Fruit fly (Drosophila melanogaster) whole organism, embryonic: ENCODE measurements around the gene Ssadh.

Experiments used
- Ada2b ChIP-seq: fragments of 200-800 bp; sonication (Bioruptor generic); IDR thresholded peaks from 2 replicates; pipeline ENCODE4 v1.3.6; 2022; ENCODE audit warnings: missing biosample characterization, missing genetic modification characterization
- Atf3 ChIP-seq: fragments of 200-800 bp; sonication (Bioruptor generic); optimal IDR thresholded peaks from 3 replicates; lab custom pipeline; 2016; ENCODE audit warnings: missing biosample characterization, missing genetic modification characterization
- C15 ChIP-seq: fragments of 200-800 bp; sonication (Bioruptor generic); IDR thresholded peaks from 3 replicates; pipeline ENCODE4 v1.3.6; 2022; ENCODE audit warnings: missing biosample characterization, missing genetic modification characterization
- CG11247 ChIP-seq: fragments of 200-800 bp; sonication (Bioruptor generic); IDR thresholded peaks from 2 replicates; pipeline ENCODE4 v1.3.6; 2022; ENCODE audit warnings: missing biosample characterization, missing genetic modification characterization
- CG11560 ChIP-seq: fragments of 200-800 bp; sonication (Bioruptor generic); IDR thresholded peaks from 3 replicates; pipeline ENCODE4 v1.3.6; 2022; ENCODE audit warnings: missing biosample characterization, missing genetic modification characterization
- CG11696 ChIP-seq: fragments of 200-800 bp; sonication (Bioruptor generic); IDR thresholded peaks from 2 replicates; pipeline ENCODE4 v1.3.6; 2022; ENCODE audit warnings: missing biosample characterization, missing genetic modification characterization
- CG12744 ChIP-seq: fragments of 200-800 bp; sonication (Bioruptor generic); optimal IDR thresholded peaks from 2 replicates; lab custom pipeline; 2016; ENCODE audit warnings: missing biosample characterization, missing genetic modification characterization
- CG13296 ChIP-seq: fragments of 200-800 bp; sonication (Bioruptor generic); optimal IDR thresholded peaks from 3 replicates; lab custom pipeline; 2018; ENCODE audit warnings: missing biosample characterization, mild to moderate bottlenecking, missing genetic modification characterization
- CG14710 ChIP-seq: fragments of 200-800 bp; sonication (Bioruptor generic); optimal IDR thresholded peaks from 3 replicates; lab custom pipeline; 2019; ENCODE audit warnings: missing biosample characterization, mild to moderate bottlenecking, missing genetic modification characterization, moderate library complexity
- CG15269 ChIP-seq: fragments of 200-800 bp; sonication (Bioruptor generic); optimal IDR thresholded peaks from 2 replicates; lab custom pipeline; 2018; ENCODE audit warnings: missing biosample characterization, mild to moderate bottlenecking, missing genetic modification characterization, moderate library complexity
- CG15696 ChIP-seq: fragments of 200-800 bp; sonication (Bioruptor generic); optimal IDR thresholded peaks from 2 replicates; lab custom pipeline; 2019; ENCODE audit warnings: missing biosample characterization, mild to moderate bottlenecking, missing genetic modification characterization, moderate library complexity
- CG16815 ChIP-seq: fragments of 200-800 bp; sonication (Bioruptor generic); optimal IDR thresholded peaks from 3 replicates; lab custom pipeline; 2017; ENCODE audit warnings: missing biosample characterization, mild to moderate bottlenecking, missing genetic modification characterization
- CG17186 ChIP-seq: fragments of 200-800 bp; sonication (Bioruptor generic); optimal IDR thresholded peaks from 3 replicates; lab custom pipeline; 2017; ENCODE audit warnings: missing biosample characterization, missing genetic modification reagents, missing genetic modification characterization
- CG18619 ChIP-seq: fragments of 200-800 bp; sonication (Bioruptor generic); optimal IDR thresholded peaks from 3 replicates; lab custom pipeline; 2017; ENCODE audit warnings: missing biosample characterization, mild to moderate bottlenecking, missing genetic modification characterization
- CG2712 ChIP-seq: fragments of 200-800 bp; optimal IDR thresholded peaks from 3 replicates; lab custom pipeline; 2019; ENCODE audit warnings: missing biosample characterization, mild to moderate bottlenecking, missing genetic modification characterization, moderate library complexity
- CG30403 ChIP-seq: fragments of 200-800 bp; sonication (Bioruptor generic); optimal IDR thresholded peaks from 3 replicates; lab custom pipeline; 2016; ENCODE audit warnings: missing biosample characterization, missing genetic modification characterization
- CG31441 ChIP-seq: fragments of 200-800 bp; sonication (Bioruptor generic); IDR thresholded peaks from 2 replicates; pipeline ENCODE4 v1.3.6; 2022; ENCODE audit warnings: missing biosample characterization, missing genetic modification characterization
- CG4820 ChIP-seq: fragments of 200-800 bp; sonication (Bioruptor generic); optimal IDR thresholded peaks from 3 replicates; lab custom pipeline; 2016; ENCODE audit warnings: missing biosample characterization, missing genetic modification characterization
- CG6654 ChIP-seq: fragments of 200-800 bp; sonication (Bioruptor generic); optimal IDR thresholded peaks from 2 replicates; lab custom pipeline; 2017; ENCODE audit warnings: missing biosample characterization, mild to moderate bottlenecking, missing genetic modification characterization
- CG6683 ChIP-seq: fragments of 200-800 bp; sonication (Bioruptor generic); optimal IDR thresholded peaks from 2 replicates; lab custom pipeline; 2017; ENCODE audit warnings: missing biosample characterization, mild to moderate bottlenecking, missing genetic modification characterization, missing genetic modification reagents
- CG6854 ChIP-seq: fragments of 200-800 bp; sonication (Bioruptor generic); optimal IDR thresholded peaks from 3 replicates; lab custom pipeline; 2017; ENCODE audit warnings: missing biosample characterization, mild to moderate bottlenecking, missing genetic modification characterization
- CG7372 ChIP-seq: fragments of 200-800 bp; sonication (Bioruptor generic); IDR thresholded peaks from 2 replicates; pipeline ENCODE4 v1.3.6; 2022; ENCODE audit warnings: missing biosample characterization, missing genetic modification characterization
- CG9437 ChIP-seq: fragments of 200-800 bp; sonication (Bioruptor generic); optimal IDR thresholded peaks from 2 replicates; lab custom pipeline; 2018; ENCODE audit warnings: missing biosample characterization, mild to moderate bottlenecking, missing genetic modification characterization
- CG9797 ChIP-seq: fragments of 200-800 bp; sonication (Bioruptor generic); optimal IDR thresholded peaks from 3 replicates; lab custom pipeline; 2018; ENCODE audit warnings: missing biosample characterization, mild to moderate bottlenecking, missing genetic modification characterization
- CG9817 ChIP-seq: fragments of 200-800 bp; sonication (Bioruptor generic); optimal IDR thresholded peaks from 2 replicates; lab custom pipeline; 2018; ENCODE audit warnings: missing biosample characterization, mild to moderate bottlenecking, missing genetic modification characterization, moderate library complexity
- D19B ChIP-seq: fragments of 200-800 bp; sonication (Bioruptor generic); optimal IDR thresholded peaks from 2 replicates; lab custom pipeline; 2017; ENCODE audit warnings: missing biosample characterization, mild to moderate bottlenecking, missing genetic modification characterization
- Ets65A ChIP-seq: fragments of 200-800 bp; sonication (Bioruptor generic); peaks from one replicate; lab custom pipeline; 2016; ENCODE audit warnings: missing biosample characterization, missing genetic modification characterization
- H2.0 ChIP-seq: fragments of 200-800 bp; sonication (Bioruptor generic); IDR thresholded peaks from 2 replicates; pipeline ENCODE4 v1.3.6; 2022; ENCODE audit warnings: missing biosample characterization, missing genetic modification characterization
- HHEX ChIP-seq: fragments of 200-800 bp; sonication (Bioruptor generic); optimal IDR thresholded peaks from 3 replicates; lab custom pipeline; 2017; ENCODE audit warnings: missing biosample characterization, mild to moderate bottlenecking, missing genetic modification characterization, missing genetic modification reagents
- Hmx ChIP-seq: fragments of 200-800 bp; sonication (Bioruptor generic); optimal IDR thresholded peaks from 2 replicates; lab custom pipeline; 2016; ENCODE audit warnings: missing biosample characterization, missing genetic modification characterization
- al ChIP-seq: fragments of 200-800 bp; sonication (Bioruptor generic); IDR thresholded peaks from 2 replicates; pipeline ENCODE4 v1.3.6; 2022; ENCODE audit warnings: missing biosample characterization, missing genetic modification characterization
- bcd ChIP-seq: fragments of 200-800 bp; sonication (Bioruptor generic); optimal IDR thresholded peaks from 2 replicates; lab custom pipeline; 2017; ENCODE audit warnings: missing biosample characterization, mild to moderate bottlenecking, missing genetic modification characterization
- crc ChIP-seq: fragments of 200-800 bp; sonication (Bioruptor generic); optimal IDR thresholded peaks from 2 replicates; lab custom pipeline; 2016; ENCODE audit warnings: missing biosample characterization, missing genetic modification characterization
- dimm ChIP-seq: fragments of 200-800 bp; sonication (Bioruptor generic); IDR thresholded peaks from 2 replicates; pipeline ENCODE4 v1.3.6; 2022; ENCODE audit warnings: missing biosample characterization, missing genetic modification characterization
- emc ChIP-seq: fragments of 200-800 bp; sonication (Bioruptor generic); optimal IDR thresholded peaks from 2 replicates; lab custom pipeline; 2016; ENCODE audit warnings: missing biosample characterization, missing genetic modification characterization
- en ChIP-seq: fragments of 200-800 bp; sonication (Bioruptor generic); optimal IDR thresholded peaks from 2 replicates; lab custom pipeline; 2016; ENCODE audit warnings: missing biosample characterization, missing genetic modification characterization
- exex ChIP-seq: fragments of 200-800 bp; sonication (Bioruptor generic); optimal IDR thresholded peaks from 4 replicates; lab custom pipeline; 2018; ENCODE audit warnings: missing biosample characterization, mild to moderate bottlenecking, missing genetic modification characterization, moderate library complexity
- gro ChIP-seq: fragments of 200-800 bp; sonication (Bioruptor generic); optimal IDR thresholded peaks from 2 replicates; lab custom pipeline; 2016; ENCODE audit warnings: missing biosample characterization, missing genetic modification characterization
- gsb ChIP-seq: fragments of 200-800 bp; sonication (Bioruptor generic); IDR thresholded peaks from 2 replicates; pipeline ENCODE4 v1.3.6; 2022; ENCODE audit warnings: missing biosample characterization, missing genetic modification characterization
- h ChIP-seq: fragments of >200 bp; optimal IDR thresholded peaks from 2 replicates; lab custom pipeline; 2017
- lab ChIP-seq: fragments of 200-800 bp; sonication (Bioruptor generic); optimal IDR thresholded peaks from 3 replicates; lab custom pipeline; 2017; ENCODE audit warnings: missing biosample characterization, missing genetic modification characterization, mild to moderate bottlenecking, moderate library complexity, missing genetic modification reagents
- onecut ChIP-seq: fragments of 200-800 bp; sonication (Bioruptor generic); IDR thresholded peaks from 2 replicates; pipeline ENCODE4 v1.3.6; 2022; ENCODE audit warnings: missing biosample characterization, missing genetic modification characterization
- org-1 ChIP-seq: fragments of 200-800 bp; sonication (Bioruptor generic); optimal IDR thresholded peaks from 2 replicates; lab custom pipeline; 2017; ENCODE audit warnings: missing biosample characterization, missing genetic modification characterization
- pan ChIP-seq, 4 experiments: fragments of >200 bp in 3 of 4; fragments of 200-800 bp in 1 of 4; sonication (Bioruptor generic) in 1 of 4; optimal IDR thresholded peaks in 3 of 4; IDR thresholded peaks in 1 of 4; 2 replicates each; pipeline versions ENCODE4 v1.3.6 to Lab custom; 2017 to 2022; ENCODE audit warnings: missing biosample characterization in 2 of 4, missing genetic modification characterization in 2 of 4, mixed read lengths in 1 of 4
- pb ChIP-seq: fragments of 200-800 bp; sonication (Bioruptor generic); optimal IDR thresholded peaks from 3 replicates; lab custom pipeline; 2016; ENCODE audit warnings: missing biosample characterization, missing genetic modification characterization
- pfk ChIP-seq: fragments of 200-800 bp; sonication (Bioruptor generic); optimal IDR thresholded peaks from 2 replicates; lab custom pipeline; 2018; ENCODE audit warnings: missing biosample characterization, mild to moderate bottlenecking, missing genetic modification characterization, moderate library complexity
- phol ChIP-seq: fragments of 200-800 bp; sonication (Bioruptor generic); optimal IDR thresholded peaks from 3 replicates; lab custom pipeline; 2018; ENCODE audit warnings: missing biosample characterization, mild to moderate bottlenecking, missing genetic modification characterization, moderate library complexity
- seq ChIP-seq: fragments of 200-800 bp; sonication (Bioruptor generic); IDR thresholded peaks from 2 replicates; pipeline ENCODE4 v1.3.6; 2022; ENCODE audit warnings: missing biosample characterization, missing genetic modification characterization
- sisA ChIP-seq: fragments of 200-800 bp; sonication (Bioruptor generic); IDR thresholded peaks from 2 replicates; pipeline ENCODE4 v1.3.6; 2022; ENCODE audit warnings: missing biosample characterization, missing genetic modification characterization
- tgo ChIP-seq: fragments of 200-800 bp; sonication (Bioruptor generic); IDR thresholded peaks from 3 replicates; pipeline ENCODE4 v1.3.6; 2022; ENCODE audit warnings: missing biosample characterization, missing genetic modification characterization
- tll ChIP-seq, 2 experiments: fragments of 200-800 bp in 1 of 2; fragments of >200 bp in 1 of 2; sonication (Bioruptor generic) in 1 of 2; optimal IDR thresholded peaks; 2 replicates each; lab custom pipeline; 2017 to 2019; ENCODE audit warnings: missing biosample characterization in 2 of 2, missing genetic modification characterization in 2 of 2, mild to moderate bottlenecking in 1 of 2, moderate library complexity in 1 of 2
- wdn ChIP-seq: fragments of 200-800 bp; sonication (Bioruptor generic); IDR thresholded peaks from 2 replicates; pipeline ENCODE4 v1.3.6; 2022; ENCODE audit warnings: missing biosample characterization, missing genetic modification characterization

The Ssadh gene

DNA sequence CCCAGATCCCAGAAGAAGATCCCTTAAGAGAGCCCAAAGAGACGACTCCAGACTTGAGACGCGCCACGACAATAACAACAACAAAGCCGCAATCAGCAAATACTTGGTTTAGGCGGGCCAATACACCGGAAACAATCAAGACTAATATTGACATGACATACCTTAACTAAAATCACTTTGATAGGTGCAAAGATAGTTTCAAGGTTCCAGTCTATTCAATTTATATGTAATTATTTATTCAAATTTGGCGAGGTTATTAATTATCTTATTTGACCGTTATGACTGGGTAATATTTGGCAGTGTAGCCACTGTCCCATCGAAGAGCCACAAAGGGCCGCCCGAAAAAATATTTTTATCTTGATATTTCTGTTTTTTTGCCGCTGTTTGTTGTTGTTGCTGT, 13.7 kb upstream of the Ssadh start (continued):
- TF ChIP-seq Ets65A (GFP tag; lab: Kevin White, UChicago) (peak; percentile 55), lab (peak; percentile 38), CG6683 (GFP tag; lab: Kevin White, UChicago) (no peak), CG11696 (GFP tag; lab: Robert Waterston, UW) (no peak), Ada2b (GFP tag; lab: Robert Waterston, UW) (peak; percentile 65; the same call in 1 of the 2 replicates), Hmx (GFP tag; lab: Kevin White, UChicago) (no peak), CG12744 (GFP tag; lab: Kevin White, UChicago) (peak; percentile 6), tgo (GFP tag; lab: Robert Waterston, UW) (peak; percentile 40; the same call in 1 of the 3 replicates), al (GFP tag; lab: Robert Waterston, UW) (no peak), CG16815 (GFP tag; lab: Kevin White, UChicago) (peak; percentile 45), h (no peak), CG14710 (peak; percentile 60), onecut (0 out of 2 replicates have a peak, but pooled peaks have one; percentile 18), CG31441 (GFP tag; lab: Robert Waterston, UW) (peak; percentile 61), CG15269 (peak; percentile 42), CG18619 (GFP tag; lab: Kevin White, UChicago) (peak; percentile 33), CG17186 (no peak), D19B (GFP tag; lab: Kevin White, UChicago) (no peak), pan (optimal IDR thresholded peaks at IDR 0.05; lab: Kevin White, UChicago) (no peak), pan (GFP tag; optimal IDR thresholded peaks at IDR 0.05 in 1 of 2, IDR thresholded peaks at IDR 0.05 in 1 of 2) (peak in 1 of 2 experiments; percentile 59), org-1 (peak; percentile 35), CG9797 (GFP tag; lab: Kevin White, UChicago) (no peak), CG6854 (no peak), seq (GFP tag; lab: Robert Waterston, UW) (no peak), C15 (no peak), wdn (GFP tag; lab: Robert Waterston, UW) (no peak), CG6654 (GFP tag; lab: Kevin White, UChicago) (no peak), CG2712 (tag; lab: Kevin White, UChicago) (peak; percentile 75), pb (no peak), gsb (GFP tag; lab: Robert Waterston, UW) (no peak), CG15696 (tag; lab: Kevin White, UChicago) (peak; percentile 83), CG7372 (no peak), CG13296 (GFP tag; lab: Kevin White, UChicago) (peak; percentile 15), HHEX (no peak), sisA (GFP tag; lab: Robert Waterston, UW) (peak; percentile 52), pfk (GFP tag; lab: Kevin White, UChicago) (no peak), CG9817 (tag; lab: Kevin White, UChicago) (peak; percentile 16), CG30403 (GFP tag; lab: Kevin White, UChicago) (peak; percentile 53), CG4820 (peak; percentile 62), CG11247 (GFP tag; lab: Robert Waterston, UW) (no peak), dimm (no peak), CG11560 (peak; percentile 28; the same call in 1 of the 3 replicates), bcd (GFP tag; lab: Kevin White, UChicago) (peak; percentile 27), gro (GFP tag; lab: Kevin White, UChicago) (no peak), emc (GFP tag; lab: Kevin White, UChicago) (no peak), H2.0 (GFP tag; lab: Robert Waterston, UW) (peak; percentile 61), exex (tag; lab: Kevin White, UChicago) (no peak), crc (GFP tag; lab: Kevin White, UChicago) (no peak), en (GFP tag; lab: Kevin White, UChicago) (no peak), Atf3 (no peak), phol (peak; percentile 72), CG9437 (GFP tag; lab: Kevin White, UChicago) (no peak), tll (GFP tag; optimal IDR thresholded peaks at IDR 0.05; lab: Kevin White, UChicago) (peak in 1 of 2 experiments; percentile 4)
